Worm (Caenorhabditis elegans): Measurements from ENCODE around the gene exos-2.

exos-2 gene

ce11 chrIV:6460596-6460995, 45.3 kb downstream of the exos-2 start:
- TF ChIP-seq unc-62 (GFP tag; optimal IDR thresholded peaks at IDR 0.05) = no peak

- TF ChIP-seq unc-62 (GFP tag; optimal IDR thresholded peaks at IDR 0.05) = no peak
Observed at ce11 chrIV:6464005-6464404, 48.7 kb downstream of the exos-2 start, which contains the start of gene acr-25. Gene acr-25, plus strand, starts transcription at chrIV:6464305.

Measured in whole organism, dauer.